Worm (Caenorhabditis elegans) whole organism, L4 larva: ENCODE measurements around the gene Y62E10A.13.

Source experiments
- daf-12 ChIP-seq: fragments of 150-350 bp; optimal IDR thresholded peaks from 2 replicates; lab custom pipeline; 2014; ENCODE audit warnings: missing biosample characterization, missing genetic modification reagents, missing genetic modification characterization
- madf-9 ChIP-seq: fragments of 200-800 bp; sonication (Bioruptor generic); conservative IDR thresholded peaks from 2 replicates; pipeline ENCODE4 v1.3.6; 2022; ENCODE audit warnings: missing genetic modification reagents, missing genetic modification characterization, missing compliant biosample characterization
- mdt-29 ChIP-seq: fragments of 200-800 bp; sonication (Bioruptor generic); IDR thresholded peaks from 2 replicates; pipeline ENCODE4 v1.3.6; 2022; ENCODE audit warnings: missing genetic modification reagents, missing genetic modification characterization, missing compliant biosample characterization

DNA sequence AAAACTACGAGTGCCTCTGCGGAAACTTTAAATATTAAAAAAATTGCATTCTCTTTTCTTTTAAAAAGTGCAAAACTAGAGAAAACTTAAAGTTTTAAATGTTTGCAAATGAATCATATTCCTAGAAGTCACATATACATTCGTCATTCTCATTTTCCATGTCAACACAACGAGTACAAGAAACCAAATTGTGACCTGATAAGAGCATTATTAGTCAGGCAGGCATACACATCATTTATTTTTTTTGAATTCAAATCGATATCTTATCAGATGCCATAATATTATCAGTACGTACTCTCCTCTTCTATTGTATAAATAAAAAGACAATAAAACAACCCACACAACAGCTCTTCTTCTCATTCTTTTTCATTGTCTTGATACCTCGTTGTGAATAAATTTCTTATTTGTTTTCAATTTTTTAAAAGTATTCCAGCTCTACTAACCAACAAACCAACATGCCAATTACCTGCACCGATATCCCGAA is 51.6 kb downstream of the Y62E10A.13 start, which contains the start of gene W02A2.9:
- TF ChIP-seq mdt-29 (GFP tag; lab: Robert Waterston, UW) (no peak), daf-12 (tag; lab: Kevin White, UChicago) (no peak), madf-9 (GFP tag; lab: Robert Waterston, UW) (no peak)
